Fruit fly (Drosophila melanogaster) S2 (cell line): ENCODE data around the gene Rca1.

ENCODE experiments used
- CG8478 ChIP-seq: fragments of >200 bp; optimal IDR thresholded peaks from 2 replicates; lab custom pipeline; 2018
- CTCF ChIP-seq, 2 experiments: fragments of >200 bp; optimal IDR thresholded peaks; 2 replicates each; lab custom pipeline; 2018

DNA sequence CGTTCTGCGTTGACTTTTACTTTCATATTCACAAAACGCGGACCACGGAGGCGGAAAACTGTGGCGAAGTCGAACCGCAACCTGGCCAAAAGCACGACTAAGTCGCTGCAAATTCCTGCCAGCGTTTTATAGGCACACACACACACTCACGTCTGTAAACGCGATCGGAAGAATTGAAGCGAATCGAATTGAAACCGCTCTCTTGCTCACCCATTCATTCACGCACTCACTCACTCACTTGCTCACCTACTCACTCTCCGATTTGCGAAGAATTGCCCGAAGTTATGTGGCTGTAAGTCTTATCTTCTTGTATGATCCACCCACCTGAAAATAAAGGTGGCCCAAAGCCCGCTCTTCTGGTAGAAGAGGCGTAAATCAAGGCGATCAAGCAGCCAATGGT lies 18.2 kb downstream of the Rca1 start, which contains the start of gene Nha1:
- TF ChIP-seq CG8478 (lab: Kevin White, UChicago) (no peak), CTCF (optimal IDR thresholded peaks at IDR 0.05; lab: Kevin White, UChicago) (no peak)
